Worm (Caenorhabditis elegans): ENCODE measurements around the gene nspc-14.

nspc-14 gene

DNA sequence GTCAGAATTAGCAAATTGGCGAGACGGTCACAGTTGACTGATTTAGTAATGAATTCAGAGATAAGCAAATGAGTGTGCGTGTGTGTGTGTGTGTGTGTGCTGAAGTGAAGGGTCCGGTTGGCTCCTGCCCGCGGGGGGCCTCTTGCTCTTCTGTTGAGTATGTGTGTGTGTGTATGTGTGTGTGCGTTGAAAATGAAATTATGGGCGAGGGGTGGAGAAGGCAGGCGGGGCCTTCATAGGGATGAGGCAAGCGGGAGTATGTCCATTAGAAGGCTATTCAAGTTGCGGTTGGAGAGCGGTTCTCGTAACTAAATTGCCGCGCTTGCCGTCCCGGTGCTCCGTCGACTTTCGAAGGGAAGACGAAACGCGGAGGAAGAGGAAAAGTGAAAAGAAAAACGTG, 48.4 kb upstream of the nspc-14 start (continued):
- TF ChIP-seq rnt-1 (tag; optimal IDR thresholded peaks at IDR 0.05) (no peak), C34B4.2 (tag; optimal IDR thresholded peaks at IDR 0.05) (no peak), ceh-90 (tag; optimal IDR thresholded peaks at IDR 0.05) (no peak), ceh-82 (tag; optimal IDR thresholded peaks at IDR 0.05) (no peak), nhr-90 (tag; optimal IDR thresholded peaks at IDR 0.05; ENCODE audit: poor library complexity) (no peak), nhr-71 (tag; optimal IDR thresholded peaks at IDR 0.05) (peak; percentile 22), skn-1 (tag; optimal IDR thresholded peaks at IDR 0.05) (no peak), ets-5 (GFP tag; IDR thresholded peaks at IDR 0.05) (no peak), zip-4 (GFP tag; optimal IDR thresholded peaks at IDR 0.05) (no peak), hpl-2 (GFP tag; optimal IDR thresholded peaks at IDR 0.05) (no peak), snu-23 (GFP tag; optimal IDR thresholded peaks at IDR 0.05) (no peak), elt-2 (tag; optimal IDR thresholded peaks at IDR 0.05) (no peak), egl-27 (tag; optimal IDR thresholded peaks at IDR 0.05) (no peak)

DNA sequence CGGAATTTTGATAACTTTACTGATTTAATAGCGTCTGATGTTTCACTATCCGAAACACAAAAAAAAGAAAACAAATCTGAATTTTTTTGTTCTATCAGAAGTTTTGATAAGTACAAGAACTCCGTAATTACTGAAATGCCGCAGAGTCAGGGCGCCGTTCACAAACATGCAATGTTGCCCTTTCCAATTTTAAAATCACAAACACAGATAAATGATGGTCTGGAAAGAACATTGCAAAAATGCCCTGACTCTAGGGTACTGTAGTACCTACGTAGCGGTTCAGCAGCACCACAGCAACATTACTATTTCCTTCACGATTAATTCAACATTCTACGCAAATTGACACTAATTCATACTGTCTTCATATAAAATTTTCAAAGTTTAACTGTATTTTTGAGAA, 47.7 kb upstream of the nspc-14 start:
- no peak for TF ChIP-seq egl-13 (tag; optimal IDR thresholded peaks at IDR 0.05)
- TF ChIP-seq nhr-11 (tag; optimal IDR thresholded peaks at IDR 0.05): no peak
- no peak for TF ChIP-seq ceh-63 (GFP tag; optimal IDR thresholded peaks at IDR 0.05)
- TF ChIP-seq ceh-90 (tag; optimal IDR thresholded peaks at IDR 0.05): no peak
- no peak for TF ChIP-seq snu-23 (GFP tag; optimal IDR thresholded peaks at IDR 0.05)
- TF ChIP-seq ama-1 (optimal IDR thresholded peaks at IDR 0.05): no peak
- no peak for TF ChIP-seq jun-1 (tag; optimal IDR thresholded peaks at IDR 0.05)

DNA sequence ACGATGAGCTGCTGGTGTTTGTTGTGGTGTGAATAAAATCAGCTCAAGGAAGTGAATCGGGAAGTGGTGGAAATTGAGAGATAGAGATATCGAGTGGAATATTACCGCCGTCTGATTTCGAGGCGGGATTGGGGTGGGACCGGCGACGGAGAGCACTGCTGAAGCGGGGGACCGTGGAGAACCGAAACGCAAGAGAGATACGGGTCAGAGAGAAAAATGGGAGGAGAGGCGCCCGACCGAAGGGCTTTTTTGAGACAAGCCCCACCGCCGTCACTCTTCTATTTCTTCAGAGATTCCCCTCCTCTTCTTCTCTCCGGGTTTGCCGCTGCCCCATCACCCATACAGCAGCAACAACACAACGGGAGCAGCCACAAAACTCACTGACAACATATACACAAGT, 47.2 kb upstream of the nspc-14 start:
- TF ChIP-seq lir-3 (tag; optimal IDR thresholded peaks at IDR 0.05; ENCODE audit: poor library complexity) (no peak), hlh-17 (GFP tag; optimal IDR thresholded peaks at IDR 0.05; ENCODE audit: borderline replicate concordance) (no peak), dsc-1 (tag; optimal IDR thresholded peaks at IDR 0.05) (no peak), egl-27 (tag; optimal IDR thresholded peaks at IDR 0.05) (no peak), fkh-4 (tag; optimal IDR thresholded peaks at IDR 0.05; ENCODE audit: borderline replicate concordance) (no peak), nhr-237 (tag; optimal IDR thresholded peaks at IDR 0.05) (no peak), nhr-11 (tag; optimal IDR thresholded peaks at IDR 0.05) (no peak), nhr-19 (GFP tag; conservative IDR thresholded peaks at IDR 0.05) (no peak), elt-3 (tag; optimal IDR thresholded peaks at IDR 0.05) (no peak), nhr-20 (tag; optimal IDR thresholded peaks at IDR 0.05) (no peak), nhr-90 (tag; optimal IDR thresholded peaks at IDR 0.05; ENCODE audit: poor library complexity) (no peak), jun-1 (tag; optimal IDR thresholded peaks at IDR 0.05) (no peak), efl-1 (optimal IDR thresholded peaks at IDR 0.05) (no peak), efl-1 (GFP tag; optimal IDR thresholded peaks at IDR 0.05 in 1 of 2) (peak in 1 of 2 experiments; percentile 30), mab-9 (GFP tag; IDR thresholded peaks at IDR 0.05) (no peak), F16B12.6 (tag; optimal IDR thresholded peaks at IDR 0.05) (no peak), grh-1 (GFP tag; IDR thresholded peaks at IDR 0.05) (no peak), ceh-8 (GFP tag; optimal IDR thresholded peaks at IDR 0.05) (no peak), lin-14 (GFP tag; optimal IDR thresholded peaks at IDR 0.05) (peak; percentile 43), nhr-71 (tag; optimal IDR thresholded peaks at IDR 0.05) (peak; percentile 6), elt-2 (tag; optimal IDR thresholded peaks at IDR 0.05) (no peak)

DNA sequence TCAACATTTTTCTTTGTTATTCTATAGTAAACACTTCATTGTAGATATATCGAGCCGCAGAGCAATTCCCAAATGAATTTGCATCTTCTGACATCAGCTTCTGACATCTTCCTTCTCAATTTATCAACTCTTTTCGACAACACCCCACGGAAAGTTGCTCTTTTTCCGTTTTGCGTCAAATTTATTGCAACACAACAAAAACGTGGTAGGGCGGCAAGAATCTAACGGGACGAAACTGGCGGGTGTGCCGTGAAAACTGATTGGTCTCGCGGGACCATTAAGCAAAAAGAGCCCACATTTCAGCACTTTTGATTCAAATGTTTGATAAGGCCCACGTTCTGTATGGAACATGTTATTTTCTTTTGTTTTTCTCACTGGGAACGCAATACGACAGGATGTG, 45.9 kb upstream of the nspc-14 start:
- TF ChIP-seq tbx-2 (tag; optimal IDR thresholded peaks at IDR 0.05): no peak
- TF ChIP-seq Y116A8C.19 (tag; optimal IDR thresholded peaks at IDR 0.05; ENCODE audit: borderline replicate concordance): no peak
- no peak for TF ChIP-seq jun-1 (tag; optimal IDR thresholded peaks at IDR 0.05)
- TF ChIP-seq pqm-1 (tag; optimal IDR thresholded peaks at IDR 0.05): no peak
- TF ChIP-seq mep-1 (tag; optimal IDR thresholded peaks at IDR 0.05): no peak
- TF ChIP-seq ets-5 (GFP tag; IDR thresholded peaks at IDR 0.05): no peak
- TF ChIP-seq lin-14 (GFP tag; optimal IDR thresholded peaks at IDR 0.05): peak; percentile 67
- no peak for TF ChIP-seq blmp-1 (tag; optimal IDR thresholded peaks at IDR 0.05)
- no peak for TF ChIP-seq hpl-2 (GFP tag; optimal IDR thresholded peaks at IDR 0.05)
- no peak for TF ChIP-seq swsn-7 (tag; optimal IDR thresholded peaks at IDR 0.05)
- TF ChIP-seq lin-39 (tag; optimal IDR thresholded peaks at IDR 0.05): peak; percentile 4
- no peak for TF ChIP-seq pax-3 (tag; optimal IDR thresholded peaks at IDR 0.05)
- no peak for TF ChIP-seq hlh-4 (tag; optimal IDR thresholded peaks at IDR 0.05)
- no peak for TF ChIP-seq nhr-47 (tag; optimal IDR thresholded peaks at IDR 0.05)
- no peak for TF ChIP-seq ces-1 (GFP tag; optimal IDR thresholded peaks at IDR 0.05)
- no peak for TF ChIP-seq F16B12.6 (tag; optimal IDR thresholded peaks at IDR 0.05)
- no peak for TF ChIP-seq nhr-237 (tag; optimal IDR thresholded peaks at IDR 0.05)
- TF ChIP-seq snpc-4 (tag; optimal IDR thresholded peaks at IDR 0.05): no peak
- no peak for TF ChIP-seq mdl-1 (tag; optimal IDR thresholded peaks at IDR 0.05)
- no peak for TF ChIP-seq egl-27 (tag; optimal IDR thresholded peaks at IDR 0.05)
- TF ChIP-seq unc-86 (tag; optimal IDR thresholded peaks at IDR 0.05): no peak
- TF ChIP-seq mab-9 (GFP tag; IDR thresholded peaks at IDR 0.05): peak; percentile 74
